1 fruit fly cellular context compared by ENCODE assay signal in the genomic region with DNA sequence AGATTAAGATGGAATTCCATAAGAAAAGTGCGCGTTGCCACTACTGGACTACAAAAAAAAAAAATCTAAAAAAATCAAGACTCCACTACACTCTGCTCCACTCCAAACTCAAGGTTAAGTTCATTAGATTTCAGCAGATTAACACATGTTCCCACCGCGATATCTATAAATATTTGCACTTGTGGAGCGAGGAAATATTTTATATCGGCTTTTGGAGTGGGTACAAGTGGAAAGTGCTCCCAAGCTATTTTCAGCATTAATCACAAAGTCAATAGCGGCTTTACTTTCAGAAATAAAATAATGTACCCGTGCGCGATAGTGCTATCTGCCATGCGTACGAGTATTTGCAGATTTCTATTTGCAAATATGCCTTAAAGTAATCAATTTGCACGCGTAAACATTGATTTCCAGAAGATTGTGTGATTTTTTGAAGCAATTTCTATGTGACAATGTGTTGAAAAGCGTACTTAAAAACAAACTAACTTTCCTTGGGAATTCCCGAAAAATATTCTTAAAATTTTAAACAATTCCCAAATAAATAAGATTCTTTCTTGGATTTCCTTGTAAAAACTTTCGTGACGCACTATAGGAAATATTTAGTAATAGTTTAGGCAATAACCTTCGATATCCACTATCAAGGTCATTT.
TF ChIP-seq lines count a peak whose summit lies in the region.

No protein-coding gene starts in this region.

TF ChIP-seq in whole organism, embryonic, 481 proteins besides CTCF, POLR2A, EP300 and RAD21 (continued from another document):
- TF ChIP-seq Dll (GFP tag; IDR thresholded peaks at IDR 0.05; lab: Robert Waterston, UW; ENCODE audit: partially characterized antibody) = no peak
- TF ChIP-seq CG3281 (GFP tag; optimal IDR thresholded peaks at IDR 0.05; lab: Kevin White, UChicago) = peak; percentile 40
- peak; percentile 85 for TF ChIP-seq sens (GFP tag; lab: Kevin White, UChicago)
TF ChIP-seq in whole organism, embryonic: peak in this region for 13.
